Fruit fly (Drosophila melanogaster): ENCODE measurements around the gene CG15529.

DNA sequence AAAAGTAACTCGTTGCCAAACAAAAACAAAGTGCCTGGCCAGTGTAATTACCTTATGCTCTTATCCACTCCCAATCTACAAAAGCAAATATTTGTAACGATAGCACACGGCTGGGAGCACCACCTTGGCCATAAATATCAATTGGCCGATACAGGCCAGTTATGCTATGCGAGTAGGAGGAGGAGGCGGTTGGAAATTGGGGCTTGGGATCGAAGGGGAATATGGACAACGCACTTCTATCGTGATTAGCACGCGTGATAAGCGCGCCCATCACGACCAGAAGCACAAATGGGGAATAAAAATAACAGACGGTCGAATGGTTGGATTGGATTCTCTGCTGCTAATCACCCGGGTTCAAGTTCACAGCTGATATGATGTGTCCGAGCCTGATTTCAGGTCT lies 45.3 kb upstream of the CG15529 start:
- TF ChIP-seq CG9948 (tag; optimal IDR thresholded peaks at IDR 0.05) (no peak), Snoo (tag; optimal IDR thresholded peaks at IDR 0.05) (no peak), CG10348 (GFP tag; IDR thresholded peaks at IDR 0.05) (no peak)

Measured in whole organism, pupa.